Fruit fly (Drosophila melanogaster) Kc167 (cell line): ENCODE measurements around the gene Dtwd2.

Source experiments
- Myc ChIP-seq: fragments of >200 bp; optimal IDR thresholded peaks from 2 replicates; lab custom pipeline; 2017; ENCODE audit warnings: missing external identifiers
- insv ChIP-seq: fragments of >200 bp; optimal IDR thresholded peaks from 3 replicates; lab custom pipeline; 2018; ENCODE audit warnings: missing external identifiers

dm6 chr3R:7223972-7224464 is 25.6 kb upstream of the Dtwd2 start, which contains the start of gene thw:
- TF ChIP-seq insv (lab: Kevin White, UChicago) = no peak
- no peak for TF ChIP-seq Myc
